Worm (Caenorhabditis elegans): ENCODE data around the gene pdha-1.

The pdha-1 gene

DNA sequence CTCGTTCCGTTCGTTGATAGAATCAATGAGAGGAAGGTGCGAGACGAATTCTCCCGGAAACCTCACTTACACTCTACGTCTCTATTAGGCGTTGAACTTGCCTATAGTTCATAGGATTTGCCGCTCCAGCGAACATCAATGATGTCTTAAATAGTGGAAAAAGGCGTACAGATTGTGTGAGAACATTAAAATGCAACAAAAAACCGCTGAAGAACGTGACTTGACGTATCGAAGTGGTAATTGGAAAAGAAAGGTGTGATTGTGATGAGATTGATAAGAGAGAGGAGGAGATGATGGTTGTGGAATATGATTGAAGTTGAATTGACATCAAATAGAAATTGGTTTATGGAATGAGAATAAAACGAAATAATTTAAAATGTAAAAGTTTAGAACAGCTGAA is 32.1 kb upstream of the pdha-1 start (continued):
- TF ChIP-seq dmd-6 (GFP tag; IDR thresholded peaks at IDR 0.05), result peak; percentile 85

- TF ChIP-seq ceh-20 (GFP tag; IDR thresholded peaks at IDR 0.05), result no peak
- 0 out of 2 replicates have a peak, but pooled peaks have one; percentile 20 for TF ChIP-seq lin-29 (GFP tag; IDR thresholded peaks at IDR 0.05)
- TF ChIP-seq set-16 (GFP tag; IDR thresholded peaks at IDR 0.05), result peak; percentile 79
Measured at ce11 chrII:8034617-8035016, 31.5 kb upstream of the pdha-1 start.

DNA sequence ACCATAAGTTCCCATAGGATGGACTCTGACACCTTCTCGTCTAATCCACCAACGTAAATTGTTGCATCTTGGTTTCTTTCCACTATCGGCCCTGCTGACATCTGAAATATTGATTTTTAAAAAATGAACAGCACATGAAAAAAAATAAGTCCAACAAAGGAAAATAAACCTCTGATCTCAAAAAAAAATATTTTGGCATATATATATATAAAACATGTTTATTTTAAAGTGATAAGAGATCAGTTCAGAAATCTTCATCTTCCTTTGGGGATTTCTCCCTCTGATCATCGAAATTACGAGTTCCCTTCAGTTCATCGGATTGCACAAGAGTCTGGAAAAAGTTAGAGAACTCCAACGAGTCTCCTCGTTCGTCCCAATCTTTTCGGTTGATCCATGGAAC is 30.4 kb upstream of the pdha-1 start, which contains the start of gene sap-49:
Gene sap-49, minus strand, starts transcription at position 101 of the 400 bp plus-strand sequence.
- 0 out of 2 replicates have a peak, but pooled peaks have one; percentile 5 for TF ChIP-seq lin-38 (GFP tag; IDR thresholded peaks at IDR 0.05)
- TF ChIP-seq lin-1 (GFP tag; IDR thresholded peaks at IDR 0.05), result no peak

ce11 chrII:8037246-8037645 is 28.8 kb upstream of the pdha-1 start, which contains the start of gene arp-6:
Gene arp-6, minus strand, starts transcription at chrII:8037346.
- no peak for TF ChIP-seq egl-43 (GFP tag; IDR thresholded peaks at IDR 0.05)
- no peak for TF ChIP-seq dmd-6 (GFP tag; IDR thresholded peaks at IDR 0.05)
- TF ChIP-seq fkh-10 (GFP tag; optimal IDR thresholded peaks at IDR 0.05), result no peak
- no peak for TF ChIP-seq pqm-1 (tag; optimal IDR thresholded peaks at IDR 0.05)
- TF ChIP-seq daf-8 (GFP tag; IDR thresholded peaks at IDR 0.05), result no peak

- TF ChIP-seq zip-2 (tag; optimal IDR thresholded peaks at IDR 0.05), result no peak
- TF ChIP-seq rbr-2 (tag; optimal IDR thresholded peaks at IDR 0.05), result no peak
- TF ChIP-seq saeg-2 (GFP tag; IDR thresholded peaks at IDR 0.05), result no peak
- no peak for TF ChIP-seq egl-43 (GFP tag; IDR thresholded peaks at IDR 0.05)
- no peak for TF ChIP-seq Y75B8A.6 (GFP tag; IDR thresholded peaks at IDR 0.05)
- no peak for TF ChIP-seq tag-97 (GFP tag; IDR thresholded peaks at IDR 0.05)
- no peak for TF ChIP-seq zip-11 (GFP tag; IDR thresholded peaks at IDR 0.05)
- no peak for TF ChIP-seq ZK337.2 (GFP tag; IDR thresholded peaks at IDR 0.05)
- no peak for TF ChIP-seq nhr-111 (GFP tag; optimal IDR thresholded peaks at IDR 0.05)
- no peak for TF ChIP-seq php-3 (GFP tag; IDR thresholded peaks at IDR 0.05)
- peak; percentile 54 for TF ChIP-seq lin-38 (GFP tag; IDR thresholded peaks at IDR 0.05)
- no peak for TF ChIP-seq ceh-32 (tag; optimal IDR thresholded peaks at IDR 0.05; ENCODE audit: poor library complexity)
- no peak for TF ChIP-seq dmd-9 (GFP tag; IDR thresholded peaks at IDR 0.05)
- no peak for TF ChIP-seq F44E2.7 (GFP tag; IDR thresholded peaks at IDR 0.05)
- TF ChIP-seq Y105C5A.15 (GFP tag; IDR thresholded peaks at IDR 0.05), result no peak
- TF ChIP-seq arid-1 (GFP tag; conservative IDR thresholded peaks at IDR 0.05), result peak; percentile 55; the same call in 1 of the 2 replicates
- TF ChIP-seq spr-1 (tag; optimal IDR thresholded peaks at IDR 0.05), result no peak
Measured at ce11 chrII:8037863-8038262, 28.2 kb upstream of the pdha-1 start, which contains the start of gene C08B11.9. Gene C08B11.9, minus strand, starts transcription at chrII:8038169.

ce11 chrII:8039416-8039815 is 26.7 kb upstream of the pdha-1 start, which contains the start of the genes ubh-4 and algn-6:
Gene ubh-4, minus strand, starts transcription at chrII:8039597.
Gene algn-6, plus strand, starts transcription at chrII:8039802.
- peak; percentile 95 for TF ChIP-seq mes-2 (tag; optimal IDR thresholded peaks at IDR 0.05; ENCODE audit: poor library complexity, severe bottlenecking)
- no peak for TF ChIP-seq nhr-111 (GFP tag; optimal IDR thresholded peaks at IDR 0.05)
- peak; percentile 65 for TF ChIP-seq nhr-28 (tag; optimal IDR thresholded peaks at IDR 0.05)
- peak; percentile 48 for TF ChIP-seq dve-1 (tag; optimal IDR thresholded peaks at IDR 0.05; ENCODE audit: insufficient read depth)
- TF ChIP-seq hmg-1.1 (GFP tag; IDR thresholded peaks at IDR 0.05), result 0 out of 2 replicates have a peak, but pooled peaks have one; percentile 19
- no peak for TF ChIP-seq snpc-4 (tag; optimal IDR thresholded peaks at IDR 0.05)
- peak; percentile 90 for TF ChIP-seq T20F7.1 (GFP tag; optimal IDR thresholded peaks at IDR 0.05)
- TF ChIP-seq hif-1 (tag; optimal IDR thresholded peaks at IDR 0.05), result peak in 1 of 2 experiments; percentile 83
- TF ChIP-seq hlh-11 (tag; optimal IDR thresholded peaks at IDR 0.05), result peak; percentile 36
- TF ChIP-seq nhr-76 (tag; optimal IDR thresholded peaks at IDR 0.05), result no peak
- no peak for TF ChIP-seq daf-12 (tag; optimal IDR thresholded peaks at IDR 0.05)
- TF ChIP-seq rbr-2 (tag; optimal IDR thresholded peaks at IDR 0.05), result peak; percentile 36
- 0 out of 2 replicates have a peak, but pooled peaks have one; percentile 22 for TF ChIP-seq vab-7 (GFP tag; IDR thresholded peaks at IDR 0.05)
- TF ChIP-seq Y48G9A.11 (GFP tag; IDR thresholded peaks at IDR 0.05), result peak; percentile 34; the same call in 1 of the 2 replicates
- no peak for TF ChIP-seq nhr-102 (tag; optimal IDR thresholded peaks at IDR 0.05)
- TF ChIP-seq pqm-1 (tag; optimal IDR thresholded peaks at IDR 0.05), result peak; percentile 17
- peak; percentile 96 for TF ChIP-seq unc-130 (GFP tag; optimal IDR thresholded peaks at IDR 0.05)
- TF ChIP-seq spr-1 (tag; optimal IDR thresholded peaks at IDR 0.05), result no peak
- TF ChIP-seq pha-4 (GFP tag; IDR thresholded peaks at IDR 0.05), result no peak
- TF ChIP-seq pha-4 (tag; optimal IDR thresholded peaks at IDR 0.05), result peak; percentile 8
